Fruit fly (Drosophila melanogaster) whole organism, prepupa: ENCODE data around the gene hfp.

Source experiments
- Blimp-1 ChIP-seq: fragments of 200-800 bp; sonication (Bioruptor generic); optimal IDR thresholded peaks from 3 replicates; lab custom pipeline; 2017; ENCODE audit warnings: missing biosample characterization, missing genetic modification characterization, mild to moderate bottlenecking, moderate library complexity, missing genetic modification reagents
- CG10631 ChIP-seq: fragments of 200-800 bp; sonication (Bioruptor generic); optimal IDR thresholded peaks from 2 replicates; lab custom pipeline; 2016; ENCODE audit warnings: missing biosample characterization, missing genetic modification characterization
- CG11294 ChIP-seq: fragments of 200-800 bp; sonication (Bioruptor generic); IDR thresholded peaks from 2 replicates; pipeline ENCODE4 v1.3.6; 2022; ENCODE audit warnings: missing biosample characterization, missing genetic modification characterization
- CG1621 ChIP-seq: fragments of 200-800 bp; sonication (Bioruptor generic); optimal IDR thresholded peaks from 3 replicates; lab custom pipeline; 2018; ENCODE audit warnings: missing biosample characterization, mild to moderate bottlenecking, missing genetic modification characterization
- CG16779 ChIP-seq: fragments of 200-800 bp; sonication (Bioruptor generic); optimal IDR thresholded peaks from 3 replicates; lab custom pipeline; 2017; ENCODE audit warnings: missing biosample characterization, mild to moderate bottlenecking, missing genetic modification characterization
- CG3032 ChIP-seq: fragments of 200-800 bp; optimal IDR thresholded peaks from 2 replicates; lab custom pipeline; 2019; ENCODE audit warnings: missing biosample characterization, mild to moderate bottlenecking, missing genetic modification characterization, moderate library complexity
- CG31627 ChIP-seq: fragments of 200-800 bp; sonication (Bioruptor generic); optimal IDR thresholded peaks from 3 replicates; lab custom pipeline; 2016; ENCODE audit warnings: missing biosample characterization, missing genetic modification characterization
- CG34406 ChIP-seq: fragments of 200-800 bp; sonication (Bioruptor generic); optimal IDR thresholded peaks from 3 replicates; lab custom pipeline; 2016; ENCODE audit warnings: missing biosample characterization, missing genetic modification characterization
- CG3919 ChIP-seq: fragments of 200-800 bp; sonication (Bioruptor generic); optimal IDR thresholded peaks from 3 replicates; lab custom pipeline; 2016; ENCODE audit warnings: missing biosample characterization, missing genetic modification characterization
- CG4318 ChIP-seq: fragments of 200-800 bp; sonication (Bioruptor generic); optimal IDR thresholded peaks from 3 replicates; lab custom pipeline; 2017; ENCODE audit warnings: missing biosample characterization, mild to moderate bottlenecking, missing genetic modification characterization
- CG6163 ChIP-seq: fragments of 200-800 bp; sonication (Bioruptor generic); IDR thresholded peaks from 3 replicates; pipeline ENCODE4 v1.3.6; 2022; ENCODE audit warnings: missing biosample characterization, missing genetic modification characterization
- CG6792 ChIP-seq: fragments of 200-800 bp; sonication (Bioruptor generic); optimal IDR thresholded peaks from 3 replicates; lab custom pipeline; 2016; ENCODE audit warnings: missing biosample characterization, missing genetic modification characterization
- CG6808 ChIP-seq: fragments of 200-800 bp; sonication (Bioruptor generic); optimal IDR thresholded peaks from 3 replicates; lab custom pipeline; 2017; ENCODE audit warnings: missing biosample characterization, missing genetic modification characterization, mild to moderate bottlenecking, moderate library complexity, missing genetic modification reagents
- CG6854 ChIP-seq: fragments of 200-800 bp; sonication (Bioruptor generic); optimal IDR thresholded peaks from 2 replicates; lab custom pipeline; 2017; ENCODE audit warnings: missing biosample characterization, mild to moderate bottlenecking, missing genetic modification characterization
- CG7368 ChIP-seq: fragments of 200-800 bp; sonication (Bioruptor generic); optimal IDR thresholded peaks from 3 replicates; lab custom pipeline; 2016; ENCODE audit warnings: missing biosample characterization, missing genetic modification characterization
- CG8119 ChIP-seq: fragments of 200-800 bp; sonication (Bioruptor generic); IDR thresholded peaks from 3 replicates; pipeline ENCODE4 v1.3.6; 2022; ENCODE audit warnings: missing biosample characterization, missing genetic modification characterization
- CG8319 ChIP-seq: fragments of 200-800 bp; sonication (Bioruptor generic); optimal IDR thresholded peaks from 3 replicates; lab custom pipeline; 2016; ENCODE audit warnings: missing biosample characterization, missing genetic modification characterization
- CG8632 ChIP-seq: fragments of 200-800 bp; sonication (Bioruptor generic); optimal IDR thresholded peaks from 3 replicates; lab custom pipeline; 2016; ENCODE audit warnings: missing biosample characterization, missing genetic modification characterization
- CG9139 ChIP-seq: fragments of 200-800 bp; sonication (Bioruptor generic); optimal IDR thresholded peaks from 3 replicates; lab custom pipeline; 2017; ENCODE audit warnings: missing biosample characterization, mild to moderate bottlenecking, missing genetic modification characterization
- Eip75B ChIP-seq: fragments of 200-800 bp; sonication (Bioruptor generic); optimal IDR thresholded peaks from 3 replicates; lab custom pipeline; 2016; ENCODE audit warnings: missing biosample characterization, missing genetic modification characterization
- Eip78C ChIP-seq: fragments of 200-800 bp; sonication (Bioruptor generic); peaks from one replicate; lab custom pipeline; 2016; ENCODE audit warnings: missing biosample characterization, missing genetic modification characterization
- Ets21C ChIP-seq: fragments of 200-800 bp; sonication (Bioruptor generic); optimal IDR thresholded peaks from 3 replicates; lab custom pipeline; 2016; ENCODE audit warnings: missing biosample characterization, missing genetic modification characterization
- Ets96B ChIP-seq: fragments of 200-800 bp; optimal IDR thresholded peaks from 2 replicates; lab custom pipeline; 2019; ENCODE audit warnings: missing biosample characterization, mild to moderate bottlenecking, missing genetic modification characterization, moderate library complexity
- Hr4 ChIP-seq: fragments of 200-800 bp; sonication (Bioruptor generic); optimal IDR thresholded peaks from 3 replicates; lab custom pipeline; 2016; ENCODE audit warnings: missing biosample characterization, missing genetic modification characterization
- Met ChIP-seq: fragments of 200-800 bp; sonication (Bioruptor generic); optimal IDR thresholded peaks from 3 replicates; lab custom pipeline; 2016; ENCODE audit warnings: missing biosample characterization, missing genetic modification characterization
- OdsH ChIP-seq: fragments of 200-800 bp; sonication (Bioruptor generic); optimal IDR thresholded peaks from 3 replicates; lab custom pipeline; 2016; ENCODE audit warnings: missing biosample characterization, missing genetic modification characterization
- Smox ChIP-seq: fragments of 200-800 bp; sonication (Bioruptor generic); optimal IDR thresholded peaks from 3 replicates; lab custom pipeline; 2016; ENCODE audit warnings: missing biosample characterization, missing genetic modification characterization
- Sox102F ChIP-seq: fragments of 200-800 bp; sonication (Bioruptor generic); optimal IDR thresholded peaks from 2 replicates; lab custom pipeline; 2016; ENCODE audit warnings: missing biosample characterization, mild to moderate bottlenecking, missing genetic modification characterization
- Sox14 ChIP-seq: fragments of 200-800 bp; sonication (Bioruptor generic); optimal IDR thresholded peaks from 3 replicates; lab custom pipeline; 2016; ENCODE audit warnings: missing biosample characterization, missing genetic modification characterization
- Sox15 ChIP-seq: fragments of 200-800 bp; sonication (Bioruptor generic); optimal IDR thresholded peaks from 3 replicates; lab custom pipeline; 2016; ENCODE audit warnings: missing biosample characterization, missing genetic modification characterization
- achi ChIP-seq: fragments of 200-800 bp; sonication (Bioruptor generic); optimal IDR thresholded peaks from 3 replicates; lab custom pipeline; 2016; ENCODE audit warnings: missing biosample characterization, missing genetic modification characterization
- acj6 ChIP-seq: fragments of 200-800 bp; sonication (Bioruptor generic); optimal IDR thresholded peaks from 3 replicates; lab custom pipeline; 2016; ENCODE audit warnings: missing biosample characterization, missing genetic modification characterization
- cyc ChIP-seq: fragments of 200-800 bp; sonication (Bioruptor generic); optimal IDR thresholded peaks from 3 replicates; lab custom pipeline; 2016; ENCODE audit warnings: missing biosample characterization, missing genetic modification characterization
- dac ChIP-seq: fragments of 200-800 bp; sonication (Bioruptor generic); optimal IDR thresholded peaks from 2 replicates; lab custom pipeline; 2017; ENCODE audit warnings: missing biosample characterization, mild to moderate bottlenecking, missing genetic modification characterization
- dsx ChIP-seq: fragments of 200-800 bp; optimal IDR thresholded peaks from 3 replicates; lab custom pipeline; 2019; ENCODE audit warnings: missing biosample characterization, mild to moderate bottlenecking, missing genetic modification characterization, moderate library complexity; ENCODE audit not compliant: poor library complexity, severe bottlenecking
- eg ChIP-seq: fragments of 200-800 bp; sonication (Bioruptor generic); IDR thresholded peaks from 3 replicates; pipeline ENCODE4 v1.3.6; 2022; ENCODE audit warnings: missing biosample characterization, missing genetic modification characterization
- esn ChIP-seq: fragments of 200-800 bp; sonication (Bioruptor generic); optimal IDR thresholded peaks from 2 replicates; lab custom pipeline; 2016; ENCODE audit warnings: missing biosample characterization, mild to moderate bottlenecking, missing genetic modification characterization, moderate library complexity
- fd59A ChIP-seq: fragments of 200-800 bp; sonication (Bioruptor generic); optimal IDR thresholded peaks from 2 replicates; lab custom pipeline; 2017; ENCODE audit warnings: missing biosample characterization, mild to moderate bottlenecking, missing genetic modification characterization, missing genetic modification reagents
- fd85E ChIP-seq: fragments of 200-800 bp; sonication (Bioruptor generic); optimal IDR thresholded peaks from 3 replicates; lab custom pipeline; 2016; ENCODE audit warnings: missing biosample characterization, missing genetic modification characterization
- lz ChIP-seq: fragments of 200-800 bp; sonication (Bioruptor generic); optimal IDR thresholded peaks from 3 replicates; lab custom pipeline; 2016; ENCODE audit warnings: missing biosample characterization, missing genetic modification characterization
- net ChIP-seq: fragments of 200-800 bp; sonication (Bioruptor generic); optimal IDR thresholded peaks from 3 replicates; lab custom pipeline; 2016; ENCODE audit warnings: missing biosample characterization, missing genetic modification characterization
- pdm3 ChIP-seq: fragments of 200-800 bp; sonication (Bioruptor generic); optimal IDR thresholded peaks from 3 replicates; lab custom pipeline; 2016; ENCODE audit warnings: missing biosample characterization, missing genetic modification characterization
- salr ChIP-seq, 2 experiments: fragments of 200-800 bp; sonication (Bioruptor generic); optimal IDR thresholded peaks; 3 replicates each; lab custom pipeline; 2016 to 2018; ENCODE audit warnings: missing biosample characterization in 2 of 2, missing genetic modification characterization in 2 of 2, mild to moderate bottlenecking in 1 of 2
- ss ChIP-seq, 2 experiments: fragments of 200-800 bp; sonication (Bioruptor generic); optimal IDR thresholded peaks; 2 replicates in 1 of 2; 3 replicates in 1 of 2; lab custom pipeline; 2017 to 2018; ENCODE audit warnings: mild to moderate bottlenecking in 2 of 2, missing biosample characterization in 2 of 2, missing genetic modification characterization in 2 of 2, moderate library complexity in 1 of 2
- svp ChIP-seq: fragments of 200-800 bp; sonication (Bioruptor generic); peaks from one replicate; lab custom pipeline; 2016; ENCODE audit warnings: missing biosample characterization, missing genetic modification characterization
- topi ChIP-seq: fragments of 200-800 bp; sonication (Bioruptor generic); optimal IDR thresholded peaks from 3 replicates; lab custom pipeline; 2016; ENCODE audit warnings: missing biosample characterization, missing genetic modification characterization
- vri ChIP-seq: fragments of 200-800 bp; sonication (Bioruptor generic); optimal IDR thresholded peaks from 3 replicates; lab custom pipeline; 2016; ENCODE audit warnings: missing biosample characterization, mild to moderate bottlenecking, missing genetic modification characterization

hfp gene

DNA sequence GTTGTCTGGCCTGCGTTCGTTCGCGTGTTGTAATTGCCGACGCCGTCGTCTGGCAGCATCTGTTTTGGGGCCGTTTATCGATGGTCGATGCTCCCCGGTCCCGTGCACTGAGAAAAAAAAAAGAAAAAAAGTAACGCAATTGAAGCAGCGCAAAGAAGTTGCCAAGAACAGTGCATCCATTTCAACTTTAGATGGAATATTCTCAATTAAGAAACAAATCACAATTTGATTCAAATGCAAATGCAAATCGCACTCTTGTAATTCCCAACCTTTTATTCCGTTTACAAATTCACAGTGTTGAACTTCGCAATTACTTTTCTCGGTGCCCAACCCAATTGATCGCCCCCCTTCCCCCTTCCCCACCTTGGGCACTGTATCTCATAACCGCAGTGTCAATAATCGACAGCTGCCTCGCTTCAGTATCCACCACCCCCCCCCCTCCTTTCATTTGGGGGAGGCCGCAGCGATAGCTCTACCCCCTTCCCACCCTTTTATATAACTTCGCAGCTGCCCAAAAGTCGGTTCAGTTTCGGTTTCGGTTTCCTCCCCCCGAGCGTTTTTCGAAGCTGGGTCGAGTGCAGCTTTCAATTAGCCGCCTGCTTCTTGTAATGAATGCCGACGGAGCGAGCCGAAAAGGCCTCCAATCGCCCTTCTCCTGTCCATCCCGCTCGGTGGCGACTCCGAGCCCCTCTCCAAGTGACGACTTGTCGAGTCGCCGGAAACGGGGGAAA, 44.2 kb downstream of the hfp start (continued):
- TF ChIP-seq achi (GFP tag; lab: Kevin White, UChicago), result peak; percentile 21
- TF ChIP-seq cyc (GFP tag; lab: Kevin White, UChicago), result peak; percentile 75
- no peak for TF ChIP-seq Ets96B (tag; lab: Kevin White, UChicago)
- TF ChIP-seq eg (GFP tag; lab: Robert Waterston, UW), result no peak
- TF ChIP-seq CG16779 (tag; lab: Kevin White, UChicago), result no peak
- no peak for TF ChIP-seq net (GFP tag; lab: Kevin White, UChicago)
- TF ChIP-seq fd59A (GFP tag; lab: Kevin White, UChicago), result no peak
- no peak for TF ChIP-seq CG8119 (GFP tag; lab: Robert Waterston, UW)
- TF ChIP-seq CG1621 (tag; lab: Kevin White, UChicago), result no peak
- TF ChIP-seq CG3032 (tag; lab: Kevin White, UChicago), result no peak
- no peak for TF ChIP-seq Hr4 (GFP tag; lab: Kevin White, UChicago)
- no peak for TF ChIP-seq Blimp-1
- TF ChIP-seq CG6808 (GFP tag; lab: Kevin White, UChicago), result no peak
- TF ChIP-seq CG6854 (GFP tag; lab: Kevin White, UChicago), result no peak
- TF ChIP-seq esn, result peak; percentile 66
- TF ChIP-seq Eip75B (GFP tag; lab: Kevin White, UChicago), result peak; percentile 49
- TF ChIP-seq topi (GFP tag; lab: Kevin White, UChicago), result peak; percentile 64
- TF ChIP-seq CG4318, result no peak
- TF ChIP-seq ss (GFP tag; optimal IDR thresholded peaks at IDR 0.05; lab: Kevin White, UChicago), result no peak
- peak; percentile 44 for TF ChIP-seq fd85E (GFP tag; lab: Kevin White, UChicago)
- peak; percentile 48 for TF ChIP-seq CG8319 (GFP tag; lab: Kevin White, UChicago)
- TF ChIP-seq lz, result peak; percentile 57
- TF ChIP-seq Sox102F (GFP tag; lab: Kevin White, UChicago), result peak; percentile 65
- peak; percentile 45 for TF ChIP-seq CG34406 (GFP tag; lab: Kevin White, UChicago)
- TF ChIP-seq dac (GFP tag; lab: Kevin White, UChicago), result no peak
- no peak for TF ChIP-seq CG7368 (GFP tag; lab: Kevin White, UChicago)
- TF ChIP-seq CG11294 (GFP tag; lab: Robert Waterston, UW), result no peak
- peak; percentile 22 for TF ChIP-seq Sox14 (GFP tag; lab: Kevin White, UChicago)
- no peak for TF ChIP-seq dsx (GFP tag; lab: Kevin White, UChicago)

dm6 chr3L:1457281-1457680, 45.1 kb downstream of the hfp start:
- TF ChIP-seq Blimp-1 (no peak), ss (GFP tag; optimal IDR thresholded peaks at IDR 0.05; lab: Kevin White, UChicago) (peak in 1 of 2 experiments; percentile 35), Met (GFP tag; lab: Kevin White, UChicago) (peak; percentile 77), CG7368 (GFP tag; lab: Kevin White, UChicago) (no peak), OdsH (GFP tag; lab: Kevin White, UChicago) (peak; percentile 32), CG8319 (GFP tag; lab: Kevin White, UChicago) (peak; percentile 12), acj6 (peak; percentile 32), salr (GFP tag; optimal IDR thresholded peaks at IDR 0.05; lab: Kevin White, UChicago) (no peak), CG6792 (GFP tag; lab: Kevin White, UChicago) (peak; percentile 62), CG8632 (GFP tag; lab: Kevin White, UChicago) (peak; percentile 34), Eip78C (GFP tag; lab: Kevin White, UChicago) (peak; percentile 89), CG34406 (GFP tag; lab: Kevin White, UChicago) (peak; percentile 50), CG3919 (GFP tag; lab: Kevin White, UChicago) (peak; percentile 20), Smox (peak; percentile 69), CG8119 (GFP tag; lab: Robert Waterston, UW) (no peak), Eip75B (GFP tag; lab: Kevin White, UChicago) (peak; percentile 54), Sox15 (GFP tag; lab: Kevin White, UChicago) (peak; percentile 51), CG6163 (GFP tag; lab: Robert Waterston, UW) (no peak), pdm3 (GFP tag; lab: Kevin White, UChicago) (peak; percentile 54), dac (GFP tag; lab: Kevin White, UChicago) (no peak), CG9139 (GFP tag; lab: Kevin White, UChicago) (no peak), Ets96B (tag; lab: Kevin White, UChicago) (no peak), CG10631 (GFP tag; lab: Kevin White, UChicago) (peak; percentile 33), Sox14 (GFP tag; lab: Kevin White, UChicago) (peak; percentile 54), vri (GFP tag; lab: Kevin White, UChicago) (peak; percentile 18), CG31627 (GFP tag; lab: Kevin White, UChicago) (peak; percentile 68), Ets21C (GFP tag; lab: Kevin White, UChicago) (peak; percentile 51), CG1621 (tag; lab: Kevin White, UChicago) (no peak), Sox102F (GFP tag; lab: Kevin White, UChicago) (peak; percentile 46), fd59A (GFP tag; lab: Kevin White, UChicago) (no peak), Hr4 (GFP tag; lab: Kevin White, UChicago) (no peak), net (GFP tag; lab: Kevin White, UChicago) (peak; percentile 41), svp (GFP tag; lab: Kevin White, UChicago) (peak; percentile 88)
